Worm (Caenorhabditis elegans) whole organism, mixed stage, embryonic: ENCODE measurements around the gene srx-9.

Experiments
- M03D4.4 ChIP-seq: sonication (generic microtip); optimal IDR thresholded peaks from 2 replicates; lab custom pipeline; 2017; ENCODE audit warnings: mild to moderate bottlenecking, missing genetic modification characterization, missing compliant biosample characterization
- lin-13 ChIP-seq: fragments of 150-350 bp; optimal IDR thresholded peaks from 2 replicates; lab custom pipeline; 2014; ENCODE audit warnings: missing biosample characterization, missing genetic modification characterization
- lsy-2 ChIP-seq: fragments of 150-350 bp; optimal IDR thresholded peaks from 2 replicates; lab custom pipeline; 2014; ENCODE audit warnings: missing biosample characterization, missing genetic modification characterization
- nhr-237 ChIP-seq: fragments of 150-350 bp; optimal IDR thresholded peaks from 2 replicates; lab custom pipeline; 2014; ENCODE audit warnings: missing biosample characterization, missing genetic modification characterization
- nhr-28 ChIP-seq: fragments of 150-350 bp; optimal IDR thresholded peaks from 2 replicates; lab custom pipeline; 2014; ENCODE audit warnings: missing biosample characterization, missing genetic modification characterization
- nhr-76 ChIP-seq: sonication (generic microtip); optimal IDR thresholded peaks from 2 replicates; lab custom pipeline; 2017; ENCODE audit warnings: missing biosample characterization, missing genetic modification characterization
- pha-4 ChIP-seq: fragments of 150-350 bp; optimal IDR thresholded peaks from 2 replicates; lab custom pipeline; 2018; ENCODE audit warnings: missing biosample characterization, missing genetic modification reagents, missing genetic modification characterization
- snpc-4 ChIP-seq: fragments of 150-350 bp; optimal IDR thresholded peaks from 2 replicates; lab custom pipeline; 2014; ENCODE audit warnings: missing biosample characterization, missing genetic modification characterization
- sptf-1 ChIP-seq: sonication (generic microtip); optimal IDR thresholded peaks from 2 replicates; lab custom pipeline; 2017; ENCODE audit warnings: mild to moderate bottlenecking, missing genetic modification characterization, moderate library complexity, missing compliant biosample characterization
- unc-39 ChIP-seq: fragments of 150-350 bp; optimal IDR thresholded peaks from 2 replicates; lab custom pipeline; 2014; ENCODE audit warnings: missing biosample characterization, missing genetic modification characterization
- unc-62 ChIP-seq: fragments of 150-350 bp; optimal IDR thresholded peaks from 2 replicates; lab custom pipeline; 2014; ENCODE audit warnings: missing biosample characterization, missing genetic modification reagents, missing genetic modification characterization
- ztf-11 ChIP-seq: fragments of 150-350 bp; optimal IDR thresholded peaks from 2 replicates; lab custom pipeline; 2014; ENCODE audit warnings: missing biosample characterization, missing genetic modification characterization

DNA sequence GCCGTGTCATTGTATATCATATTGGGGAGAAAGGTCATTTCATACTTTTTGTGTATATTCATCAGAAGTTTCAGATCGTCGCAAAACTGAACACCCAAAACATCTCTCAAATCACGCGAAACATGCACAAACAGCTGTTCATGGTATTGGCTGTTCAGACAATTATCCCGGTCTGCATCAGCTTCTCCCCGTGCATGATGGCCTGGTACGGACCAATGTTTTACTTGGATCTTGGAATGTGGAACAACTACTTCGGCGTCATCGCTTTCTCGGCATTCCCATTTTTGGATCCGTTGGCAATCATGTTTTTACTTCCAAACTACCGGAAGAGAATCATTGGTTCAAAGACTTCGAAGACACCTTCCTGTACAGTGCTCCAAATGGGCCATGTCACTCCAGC lies 8.2 kb upstream of the srx-9 start:
- TF ChIP-seq ztf-11 (no peak), M03D4.4 (tag; lab: Kevin White, UChicago) (no peak), unc-62 (GFP tag; lab: Kevin White, UChicago) (no peak), sptf-1 (tag; lab: Kevin White, UChicago) (no peak), lsy-2 (tag; lab: Kevin White, UChicago) (no peak), nhr-76 (tag; lab: Kevin White, UChicago) (no peak), pha-4 (tag; lab: Kevin White, UChicago) (no peak), nhr-237 (no peak), nhr-28 (tag; lab: Kevin White, UChicago) (no peak), snpc-4 (tag; lab: Kevin White, UChicago) (no peak), lin-13 (tag; lab: Kevin White, UChicago) (no peak), unc-39 (no peak)
